Fruit fly (Drosophila melanogaster) whole organism, embryonic: ENCODE data around the gene plum.

Experiments
- Aef1 ChIP-seq: fragments of 200-800 bp; sonication (Bioruptor generic); IDR thresholded peaks from 3 replicates; pipeline ENCODE4 v1.3.6; 2022; ENCODE audit warnings: missing biosample characterization, missing genetic modification characterization
- B-H2 ChIP-seq: fragments of 200-800 bp; sonication (Bioruptor generic); optimal IDR thresholded peaks from 2 replicates; lab custom pipeline; 2018; ENCODE audit warnings: missing biosample characterization, mild to moderate bottlenecking, missing genetic modification characterization
- C15 ChIP-seq: fragments of 200-800 bp; sonication (Bioruptor generic); IDR thresholded peaks from 3 replicates; pipeline ENCODE4 v1.3.6; 2022; ENCODE audit warnings: missing biosample characterization, missing genetic modification characterization
- CG11093 ChIP-seq: fragments of 200-800 bp; sonication (Bioruptor generic); IDR thresholded peaks from 3 replicates; pipeline ENCODE4 v1.3.6; 2022; ENCODE audit warnings: missing biosample characterization, missing genetic modification characterization
- CG12299 ChIP-seq: fragments of 200-800 bp; sonication (Bioruptor generic); optimal IDR thresholded peaks from 2 replicates; lab custom pipeline; 2018; ENCODE audit warnings: missing biosample characterization, mild to moderate bottlenecking, missing genetic modification characterization
- CG13123 ChIP-seq: fragments of 200-800 bp; sonication (Bioruptor generic); optimal IDR thresholded peaks from 2 replicates; lab custom pipeline; 2016; ENCODE audit warnings: missing biosample characterization, missing genetic modification characterization
- CG13894 ChIP-seq: fragments of 200-800 bp; sonication (Bioruptor generic); optimal IDR thresholded peaks from 3 replicates; lab custom pipeline; 2018; ENCODE audit warnings: missing biosample characterization, mild to moderate bottlenecking, missing genetic modification characterization, moderate library complexity
- CG14667 ChIP-seq: fragments of 200-800 bp; sonication (Bioruptor generic); IDR thresholded peaks from 2 replicates; pipeline ENCODE4 v1.3.6; 2022; ENCODE audit warnings: missing biosample characterization, missing genetic modification characterization
- CG14710 ChIP-seq: fragments of 200-800 bp; sonication (Bioruptor generic); optimal IDR thresholded peaks from 3 replicates; lab custom pipeline; 2019; ENCODE audit warnings: missing biosample characterization, mild to moderate bottlenecking, missing genetic modification characterization, moderate library complexity
- CG18619 ChIP-seq: fragments of 200-800 bp; sonication (Bioruptor generic); optimal IDR thresholded peaks from 3 replicates; lab custom pipeline; 2017; ENCODE audit warnings: missing biosample characterization, mild to moderate bottlenecking, missing genetic modification characterization
- CG2129 ChIP-seq: fragments of 200-800 bp; sonication (Bioruptor generic); IDR thresholded peaks from 2 replicates; pipeline ENCODE4 v1.3.6; 2022; ENCODE audit warnings: missing biosample characterization, missing genetic modification characterization; ENCODE audit not compliant: partially characterized antibody
- CG2678 ChIP-seq: fragments of 200-800 bp; sonication (Bioruptor generic); optimal IDR thresholded peaks from 3 replicates; lab custom pipeline; 2019; ENCODE audit warnings: missing biosample characterization, mild to moderate bottlenecking, missing genetic modification characterization, moderate library complexity
- CG42726 ChIP-seq: fragments of 200-800 bp; sonication (Bioruptor generic); IDR thresholded peaks from 2 replicates; pipeline ENCODE4 v1.3.6; 2022; ENCODE audit warnings: missing biosample characterization, missing genetic modification characterization; ENCODE audit not compliant: partially characterized antibody
- CG5953 ChIP-seq: fragments of 200-800 bp; sonication (Bioruptor generic); IDR thresholded peaks from 2 replicates; pipeline ENCODE4 v1.3.6; 2022; ENCODE audit warnings: missing biosample characterization, missing genetic modification characterization
- CG6654 ChIP-seq: fragments of 200-800 bp; sonication (Bioruptor generic); optimal IDR thresholded peaks from 2 replicates; lab custom pipeline; 2017; ENCODE audit warnings: missing biosample characterization, mild to moderate bottlenecking, missing genetic modification characterization
- CG7271 ChIP-seq: fragments of 200-800 bp; sonication (Bioruptor generic); optimal IDR thresholded peaks from 2 replicates; lab custom pipeline; 2018; ENCODE audit warnings: missing biosample characterization, mild to moderate bottlenecking, missing genetic modification characterization, moderate library complexity
- CG8290 ChIP-seq, 3 experiments: fragments of 200-800 bp; sonication (Bioruptor generic); optimal IDR thresholded peaks; 2 replicates each; lab custom pipeline; 2016 to 2019; ENCODE audit warnings: missing biosample characterization in 3 of 3, missing genetic modification characterization in 3 of 3, mild to moderate bottlenecking in 2 of 3, moderate library complexity in 1 of 3
- CG9215 ChIP-seq: fragments of 200-800 bp; sonication (Bioruptor generic); IDR thresholded peaks from 2 replicates; pipeline ENCODE4 v1.3.6; 2022; ENCODE audit warnings: missing biosample characterization, missing genetic modification characterization
- CG9817 ChIP-seq: fragments of 200-800 bp; sonication (Bioruptor generic); optimal IDR thresholded peaks from 2 replicates; lab custom pipeline; 2018; ENCODE audit warnings: missing biosample characterization, mild to moderate bottlenecking, missing genetic modification characterization, moderate library complexity
- E2f2 ChIP-seq: fragments of 200-800 bp; sonication (Bioruptor generic); IDR thresholded peaks from 2 replicates; pipeline ENCODE4 v1.3.6; 2022; ENCODE audit warnings: missing biosample characterization, missing genetic modification characterization
- H2.0 ChIP-seq: fragments of 200-800 bp; sonication (Bioruptor generic); IDR thresholded peaks from 2 replicates; pipeline ENCODE4 v1.3.6; 2022; ENCODE audit warnings: missing biosample characterization, missing genetic modification characterization
- HLH3B ChIP-seq: fragments of 200-800 bp; sonication (Bioruptor generic); IDR thresholded peaks from 2 replicates; pipeline ENCODE4 v1.3.6; 2022; ENCODE audit warnings: missing biosample characterization, missing genetic modification characterization
- HLHmδ ChIP-seq: fragments of 200-800 bp; sonication (Bioruptor generic); optimal IDR thresholded peaks from 2 replicates; lab custom pipeline; 2018; ENCODE audit warnings: missing biosample characterization, mild to moderate bottlenecking, missing genetic modification characterization, moderate library complexity
- Hr3 ChIP-seq: fragments of 200-800 bp; sonication (Bioruptor generic); optimal IDR thresholded peaks from 3 replicates; lab custom pipeline; 2016; ENCODE audit warnings: missing biosample characterization, missing genetic modification characterization
- Hr51 ChIP-seq, 2 experiments: fragments of 200-800 bp; sonication (Bioruptor generic); optimal IDR thresholded peaks; 2 replicates in 1 of 2; 3 replicates in 1 of 2; lab custom pipeline; 2016 to 2018; ENCODE audit warnings: missing biosample characterization in 2 of 2, missing genetic modification characterization in 2 of 2, mild to moderate bottlenecking in 1 of 2, moderate library complexity in 1 of 2
- Meics ChIP-seq: fragments of 200-800 bp; sonication (Bioruptor generic); optimal IDR thresholded peaks from 2 replicates; lab custom pipeline; 2017; ENCODE audit warnings: missing biosample characterization, mild to moderate bottlenecking, missing genetic modification characterization
- NC2β ChIP-seq: fragments of 200-800 bp; sonication (Bioruptor generic); optimal IDR thresholded peaks from 2 replicates; lab custom pipeline; 2016; ENCODE audit warnings: missing biosample characterization, missing genetic modification characterization
- Rx ChIP-seq: fragments of 200-800 bp; sonication (Bioruptor generic); IDR thresholded peaks from 2 replicates; pipeline ENCODE4 v1.3.6; 2022; ENCODE audit warnings: missing biosample characterization, missing genetic modification characterization
- ara ChIP-seq: fragments of 200-800 bp; sonication (Bioruptor generic); IDR thresholded peaks from 2 replicates; pipeline ENCODE4 v1.3.6; 2022; ENCODE audit warnings: missing biosample characterization, missing genetic modification characterization
- bsh ChIP-seq, 2 experiments: fragments of 200-800 bp; sonication (Bioruptor generic); optimal IDR thresholded peaks; 2 replicates each; lab custom pipeline; 2017 to 2018; ENCODE audit warnings: mild to moderate bottlenecking in 2 of 2, missing biosample characterization in 2 of 2, missing genetic modification characterization in 2 of 2, moderate library complexity in 1 of 2
- chm ChIP-seq: fragments of 200-800 bp; sonication (Bioruptor generic); IDR thresholded peaks from 2 replicates; pipeline ENCODE4 v1.3.6; 2022; ENCODE audit warnings: missing biosample characterization, missing genetic modification characterization
- crp ChIP-seq, 2 experiments: fragments of 200-800 bp; sonication (Bioruptor generic); optimal IDR thresholded peaks; 2 replicates in 1 of 2; 3 replicates in 1 of 2; lab custom pipeline; 2017; ENCODE audit warnings: missing biosample characterization in 2 of 2, missing genetic modification characterization in 2 of 2, mild to moderate bottlenecking in 1 of 2, moderate library complexity in 1 of 2
- cwo ChIP-seq: fragments of 200-800 bp; sonication (Bioruptor generic); optimal IDR thresholded peaks from 3 replicates; lab custom pipeline; 2017; ENCODE audit warnings: missing biosample characterization, missing genetic modification characterization, mild to moderate bottlenecking, moderate library complexity, missing genetic modification reagents
- fd3F ChIP-seq: fragments of 200-800 bp; sonication (Bioruptor generic); optimal IDR thresholded peaks from 2 replicates; lab custom pipeline; 2018; ENCODE audit warnings: missing biosample characterization, mild to moderate bottlenecking, missing genetic modification characterization, moderate library complexity
- gro ChIP-seq: fragments of 200-800 bp; sonication (Bioruptor generic); optimal IDR thresholded peaks from 2 replicates; lab custom pipeline; 2016; ENCODE audit warnings: missing biosample characterization, missing genetic modification characterization
- ind ChIP-seq: fragments of 200-800 bp; sonication (Bioruptor generic); optimal IDR thresholded peaks from 3 replicates; lab custom pipeline; 2016; ENCODE audit warnings: missing biosample characterization, missing genetic modification characterization
- lilli ChIP-seq: fragments of 200-800 bp; sonication (Bioruptor generic); optimal IDR thresholded peaks from 3 replicates; lab custom pipeline; 2016; ENCODE audit warnings: missing biosample characterization, missing genetic modification characterization
- mirr ChIP-seq: fragments of 200-800 bp; sonication (Bioruptor generic); optimal IDR thresholded peaks from 3 replicates; lab custom pipeline; 2018; ENCODE audit warnings: missing biosample characterization, mild to moderate bottlenecking, missing genetic modification characterization
- nom ChIP-seq: fragments of 200-800 bp; sonication (Bioruptor generic); optimal IDR thresholded peaks from 2 replicates; lab custom pipeline; 2017; ENCODE audit warnings: missing biosample characterization, missing genetic modification characterization, mild to moderate bottlenecking, moderate library complexity, missing genetic modification reagents
- peb ChIP-seq: fragments of 200-800 bp; sonication (Bioruptor generic); IDR thresholded peaks from 2 replicates; pipeline ENCODE4 v1.3.6; 2022; ENCODE audit warnings: missing biosample characterization, missing genetic modification characterization
- phol ChIP-seq: fragments of 200-800 bp; sonication (Bioruptor generic); optimal IDR thresholded peaks from 3 replicates; lab custom pipeline; 2018; ENCODE audit warnings: missing biosample characterization, mild to moderate bottlenecking, missing genetic modification characterization, moderate library complexity
- ranshi ChIP-seq: fragments of 200-800 bp; sonication (Bioruptor generic); IDR thresholded peaks from 2 replicates; pipeline ENCODE4 v1.3.6; 2022; ENCODE audit warnings: missing biosample characterization, missing genetic modification characterization
- sens ChIP-seq: fragments of 200-800 bp; sonication (Bioruptor generic); peaks from one replicate; lab custom pipeline; 2016; ENCODE audit warnings: missing biosample characterization, missing genetic modification characterization
- seq ChIP-seq: fragments of 200-800 bp; sonication (Bioruptor generic); IDR thresholded peaks from 2 replicates; pipeline ENCODE4 v1.3.6; 2022; ENCODE audit warnings: missing biosample characterization, missing genetic modification characterization
- ssp ChIP-seq: fragments of 200-800 bp; sonication (Bioruptor generic); IDR thresholded peaks from 2 replicates; pipeline ENCODE4 v1.3.6; 2022; ENCODE audit warnings: missing biosample characterization, missing genetic modification characterization
- sug ChIP-seq: fragments of 200-800 bp; optimal IDR thresholded peaks from 2 replicates; lab custom pipeline; 2019; ENCODE audit warnings: missing biosample characterization, mild to moderate bottlenecking, missing genetic modification characterization, moderate library complexity
- tna ChIP-seq: fragments of 200-800 bp; sonication (Bioruptor generic); IDR thresholded peaks from 2 replicates; pipeline ENCODE4 v1.3.6; 2022; ENCODE audit warnings: missing biosample characterization, missing genetic modification characterization; ENCODE audit not compliant: partially characterized antibody
- tup ChIP-seq: fragments of 200-800 bp; sonication (Bioruptor generic); optimal IDR thresholded peaks from 2 replicates; lab custom pipeline; 2016; ENCODE audit warnings: missing biosample characterization, mild to moderate bottlenecking, missing genetic modification characterization, moderate library complexity
- zfh1 ChIP-seq: fragments of 200-800 bp; sonication (Bioruptor generic); IDR thresholded peaks from 3 replicates; pipeline ENCODE4 v1.3.6; 2022; ENCODE audit warnings: missing biosample characterization, missing genetic modification characterization

plum gene

dm6 chr3R:26494247-26494646, 40.8 kb downstream of the plum start (continued):
- TF ChIP-seq CG14667 (GFP tag; lab: Robert Waterston, UW) (0 out of 2 replicates have a peak, but pooled peaks have one; percentile 32), CG13894 (tag; lab: Kevin White, UChicago) (peak; percentile 69), fd3F (GFP tag; lab: Kevin White, UChicago) (peak; percentile 38), ind (GFP tag; lab: Kevin White, UChicago) (peak; percentile 24), Meics (GFP tag; lab: Kevin White, UChicago) (peak; percentile 58), phol (tag; lab: Kevin White, UChicago) (no peak), chm (GFP tag; lab: Robert Waterston, UW) (no peak), CG8290 (GFP tag; optimal IDR thresholded peaks at IDR 0.05; lab: Kevin White, UChicago) (no peak), CG8290 (tag; optimal IDR thresholded peaks at IDR 0.05; lab: Kevin White, UChicago) (peak in 1 of 2 experiments; percentile 10), ranshi (GFP tag; lab: Robert Waterston, UW) (peak; percentile 18; the same call in 1 of the 2 replicates), sug (tag; lab: Kevin White, UChicago) (peak; percentile 10), gro (GFP tag; lab: Kevin White, UChicago) (no peak), tup (no peak), sens (GFP tag; lab: Kevin White, UChicago) (peak; percentile 10), HLH3B (GFP tag; lab: Robert Waterston, UW) (0 out of 2 replicates have a peak, but pooled peaks have one; percentile 21), lilli (peak; percentile 40), H2.0 (GFP tag; lab: Robert Waterston, UW) (0 out of 2 replicates have a peak, but pooled peaks have one; percentile 9), Hr3 (GFP tag; lab: Kevin White, UChicago) (peak; percentile 2), Rx (no peak), CG18619 (peak; percentile 15), CG12299 (tag; lab: Kevin White, UChicago) (peak; percentile 9), CG9215 (GFP tag; lab: Robert Waterston, UW) (peak; percentile 40; the same call in 1 of the 2 replicates), CG9817 (tag; lab: Kevin White, UChicago) (peak; percentile 42), E2f2 (GFP tag; lab: Robert Waterston, UW) (peak; percentile 29; the same call in 1 of the 2 replicates), NC2β (no peak), CG2678 (peak; percentile 70), HLHmδ (GFP tag; lab: Kevin White, UChicago) (no peak), seq (GFP tag; lab: Robert Waterston, UW) (peak; percentile 51; the same call in 1 of the 2 replicates), CG7271 (tag; lab: Kevin White, UChicago) (no peak), C15 (GFP tag; lab: Robert Waterston, UW) (0 out of 3 replicates have a peak, but pooled peaks have one; percentile 13), crp (GFP tag; optimal IDR thresholded peaks at IDR 0.05; lab: Kevin White, UChicago) (no peak), Aef1 (GFP tag; lab: Robert Waterston, UW) (0 out of 3 replicates have a peak, but pooled peaks have one; percentile 27)

dm6 chr3R:26489456-26489855, 45.6 kb downstream of the plum start:
- peak; percentile 66 for TF ChIP-seq nom (GFP tag; lab: Kevin White, UChicago)
- TF ChIP-seq tna: no peak
- TF ChIP-seq sens (GFP tag; lab: Kevin White, UChicago): peak; percentile 63
- TF ChIP-seq B-H2 (GFP tag; lab: Kevin White, UChicago): no peak
- no peak for TF ChIP-seq ssp (GFP tag; lab: Robert Waterston, UW)
- no peak for TF ChIP-seq cwo
- TF ChIP-seq CG5953 (GFP tag; lab: Robert Waterston, UW): no peak
- no peak for TF ChIP-seq CG11093
- no peak for TF ChIP-seq CG14710 (tag; lab: Kevin White, UChicago)
- no peak for TF ChIP-seq CG42726
- 0 out of 3 replicates have a peak, but pooled peaks have one; percentile 14 for TF ChIP-seq zfh1 (GFP tag; lab: Robert Waterston, UW)
- no peak for TF ChIP-seq peb
- TF ChIP-seq CG2129 (GFP tag; lab: Robert Waterston, UW): no peak
- no peak for TF ChIP-seq CG13123 (GFP tag; lab: Kevin White, UChicago)
- TF ChIP-seq bsh (GFP tag; optimal IDR thresholded peaks at IDR 0.05; lab: Kevin White, UChicago): peak in 1 of 2 experiments; percentile 22
- TF ChIP-seq ara: no peak
- no peak for TF ChIP-seq phol (tag; lab: Kevin White, UChicago)
- TF ChIP-seq mirr: no peak
- no peak for TF ChIP-seq gro (GFP tag; lab: Kevin White, UChicago)
- TF ChIP-seq Hr51 (GFP tag; optimal IDR thresholded peaks at IDR 0.05; lab: Kevin White, UChicago): no peak
- no peak for TF ChIP-seq CG6654 (GFP tag; lab: Kevin White, UChicago)
